Worm (Caenorhabditis elegans): ENCODE results near the gene T10G3.1.

DNA sequence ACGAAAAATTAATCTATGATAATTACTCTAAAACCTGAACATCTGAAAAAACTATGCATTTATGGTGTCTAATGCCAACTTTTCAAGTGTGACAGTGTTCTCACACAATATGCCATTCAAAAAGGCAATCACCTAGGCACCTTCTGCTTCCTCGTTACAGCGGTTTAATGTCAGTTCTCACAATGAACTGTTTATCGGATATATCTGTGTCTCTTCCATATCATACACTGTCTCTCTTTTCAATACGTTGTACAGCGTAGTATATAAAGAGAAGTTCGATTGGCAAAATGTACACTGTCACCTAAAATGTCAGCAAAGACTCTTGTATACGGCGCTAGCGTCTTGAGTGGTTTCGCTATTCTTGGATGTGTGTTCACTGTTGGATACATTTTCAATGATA lies 31.8 kb downstream of the T10G3.1 start, which contains the start of gene col-162:
- no peak for TF ChIP-seq lin-35 (GFP tag; optimal IDR thresholded peaks at IDR 0.05)
- TF ChIP-seq efl-1 (GFP tag; optimal IDR thresholded peaks at IDR 0.05), result no peak
- no peak for TF ChIP-seq somi-1 (GFP tag; optimal IDR thresholded peaks at IDR 0.05)
- TF ChIP-seq F57C9.4 (tag; optimal IDR thresholded peaks at IDR 0.05), result no peak

Measured in whole organism, young adult.